Fruit fly (Drosophila melanogaster) whole organism, pupa: Measurements from ENCODE around the gene Tdrd3.

ENCODE experiments used
- CG10348 ChIP-seq: fragments of 200-800 bp; sonication (Bioruptor generic); IDR thresholded peaks from 2 replicates; pipeline ENCODE4 v1.3.6; 2022; ENCODE audit warnings: missing biosample characterization, missing genetic modification characterization
- CG12605 ChIP-seq: fragments of 200-800 bp; sonication (Bioruptor generic); IDR thresholded peaks from 2 replicates; pipeline ENCODE4 v1.3.6; 2022; ENCODE audit warnings: missing biosample characterization, missing genetic modification characterization
- CG13204 ChIP-seq: fragments of 200-800 bp; sonication (Bioruptor generic); optimal IDR thresholded peaks from 2 replicates; lab custom pipeline; 2018; ENCODE audit warnings: missing biosample characterization, mild to moderate bottlenecking, missing genetic modification characterization, moderate library complexity
- CG14655 ChIP-seq: fragments of 200-800 bp; sonication (Bioruptor generic); optimal IDR thresholded peaks from 3 replicates; lab custom pipeline; 2017; ENCODE audit warnings: mild to moderate bottlenecking, missing biosample characterization, missing genetic modification reagents, missing genetic modification characterization
- CG15710 ChIP-seq: fragments of 200-800 bp; sonication (Bioruptor generic); optimal IDR thresholded peaks from 2 replicates; lab custom pipeline; 2018; ENCODE audit warnings: missing biosample characterization, mild to moderate bottlenecking, missing genetic modification characterization, moderate library complexity
- CG17806 ChIP-seq: fragments of 200-800 bp; sonication (Bioruptor generic); optimal IDR thresholded peaks from 2 replicates; lab custom pipeline; 2018; ENCODE audit warnings: missing biosample characterization, mild to moderate bottlenecking, missing genetic modification characterization, moderate library complexity
- CG32121 ChIP-seq: fragments of 200-800 bp; sonication (Bioruptor generic); IDR thresholded peaks from 2 replicates; pipeline ENCODE4 v1.3.6; 2022; ENCODE audit warnings: missing biosample characterization, missing genetic modification characterization
- CG34367 ChIP-seq: fragments of 200-800 bp; sonication (Bioruptor generic); optimal IDR thresholded peaks from 2 replicates; lab custom pipeline; 2018; ENCODE audit warnings: missing biosample characterization, mild to moderate bottlenecking, missing genetic modification characterization
- CG4496 ChIP-seq: fragments of 200-800 bp; sonication (Bioruptor generic); IDR thresholded peaks from 3 replicates; pipeline ENCODE4 v1.3.6; 2022; ENCODE audit warnings: missing biosample characterization, missing genetic modification characterization
- CG8159 ChIP-seq: fragments of 200-800 bp; sonication (Bioruptor generic); optimal IDR thresholded peaks from 3 replicates; lab custom pipeline; 2018; ENCODE audit warnings: missing biosample characterization, mild to moderate bottlenecking, missing genetic modification characterization, moderate library complexity
- CG8301 ChIP-seq: fragments of 200-800 bp; sonication (Bioruptor generic); optimal IDR thresholded peaks from 2 replicates; lab custom pipeline; 2018; ENCODE audit warnings: missing biosample characterization, mild to moderate bottlenecking, missing genetic modification characterization
- CG9948 ChIP-seq: fragments of 200-800 bp; sonication (Bioruptor generic); optimal IDR thresholded peaks from 2 replicates; lab custom pipeline; 2018; ENCODE audit warnings: missing biosample characterization, mild to moderate bottlenecking, missing genetic modification characterization, moderate library complexity
- D1 ChIP-seq: fragments of 200-800 bp; sonication (Bioruptor generic); optimal IDR thresholded peaks from 2 replicates; lab custom pipeline; 2018; ENCODE audit warnings: missing biosample characterization, mild to moderate bottlenecking, missing genetic modification characterization, moderate library complexity
- EcR ChIP-seq: fragments of 200-800 bp; sonication (Bioruptor generic); optimal IDR thresholded peaks from 3 replicates; lab custom pipeline; 2019; ENCODE audit warnings: missing biosample characterization, missing genetic modification characterization, mild to moderate bottlenecking, moderate library complexity, missing genetic modification reagents
- Ets98B ChIP-seq: fragments of 200-800 bp; sonication (Bioruptor generic); IDR thresholded peaks from 2 replicates; pipeline ENCODE4 v1.3.6; 2022; ENCODE audit warnings: missing biosample characterization, missing genetic modification characterization
- Pif1A ChIP-seq: fragments of 200-800 bp; sonication (Bioruptor generic); optimal IDR thresholded peaks from 3 replicates; lab custom pipeline; 2016; ENCODE audit warnings: missing biosample characterization, missing genetic modification characterization
- Pif1B ChIP-seq: fragments of 200-800 bp; sonication (Bioruptor generic); optimal IDR thresholded peaks from 3 replicates; lab custom pipeline; 2016; ENCODE audit warnings: missing biosample characterization, missing genetic modification characterization
- Snoo ChIP-seq: fragments of 200-800 bp; sonication (Bioruptor generic); optimal IDR thresholded peaks from 3 replicates; lab custom pipeline; 2017; ENCODE audit warnings: missing biosample characterization, mild to moderate bottlenecking, missing genetic modification characterization, inconsistent platforms
- fd96Ca ChIP-seq: fragments of 200-800 bp; sonication (Bioruptor generic); IDR thresholded peaks from 3 replicates; pipeline ENCODE4 v1.3.6; 2022; ENCODE audit warnings: missing biosample characterization, missing genetic modification characterization
- gl ChIP-seq: fragments of 200-800 bp; sonication (Bioruptor generic); optimal IDR thresholded peaks from 2 replicates; lab custom pipeline; 2018; ENCODE audit warnings: missing biosample characterization, mild to moderate bottlenecking, missing genetic modification characterization
- rn ChIP-seq: fragments of 200-800 bp; sonication (Bioruptor generic); IDR thresholded peaks from 2 replicates; pipeline ENCODE4 v1.3.6; 2022; ENCODE audit warnings: missing biosample characterization, missing genetic modification characterization

Gene Tdrd3

DNA sequence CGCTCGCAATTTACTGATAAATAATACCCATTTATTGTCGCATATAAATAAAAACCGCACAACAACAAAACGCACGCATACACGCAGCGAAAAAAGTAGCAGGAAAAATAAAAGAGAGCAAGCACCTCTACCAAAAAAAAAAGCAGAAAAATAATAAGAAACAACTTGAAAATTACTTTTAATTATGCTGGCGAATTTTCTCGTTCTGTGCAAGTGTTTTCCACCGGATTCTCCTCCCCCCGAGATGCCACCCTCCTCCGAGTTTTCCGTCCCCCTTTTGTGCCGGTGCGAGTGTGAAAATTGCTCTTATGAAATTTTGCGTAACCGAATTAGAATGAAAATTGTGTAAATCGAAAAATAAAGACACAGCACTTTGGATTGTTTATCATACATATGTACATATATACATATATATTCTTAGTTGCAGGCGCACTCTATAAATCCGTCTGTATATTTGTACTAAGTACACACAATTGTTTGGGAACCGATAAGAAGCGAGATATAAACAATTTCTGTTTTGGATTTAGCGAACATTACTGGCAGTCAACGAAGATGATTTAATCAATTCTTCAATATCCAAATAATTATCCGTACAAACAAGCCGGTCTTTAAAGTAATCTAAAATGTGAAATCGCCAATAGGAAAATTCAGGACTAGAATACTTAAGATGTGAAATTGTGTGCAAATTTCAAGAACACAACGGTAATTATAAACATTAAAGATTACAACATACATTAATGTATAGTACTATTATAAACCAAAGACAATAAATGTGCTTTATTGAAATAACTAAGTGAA is 4.5 kb downstream of the Tdrd3 start:
- TF ChIP-seq rn (GFP tag; lab: Robert Waterston, UW) (peak; percentile 36; the same call in 1 of the 2 replicates), CG32121 (GFP tag; lab: Robert Waterston, UW) (peak; percentile 56), Ets98B (GFP tag; lab: Robert Waterston, UW) (peak; percentile 33; the same call in 1 of the 2 replicates), CG17806 (no peak), CG8159 (tag; lab: Kevin White, UChicago) (no peak), CG10348 (GFP tag; lab: Robert Waterston, UW) (no peak), fd96Ca (GFP tag; lab: Robert Waterston, UW) (peak; percentile 58; the same call in 1 of the 3 replicates), CG12605 (GFP tag; lab: Robert Waterston, UW) (peak; percentile 48; the same call in 1 of the 2 replicates), EcR (no peak), CG13204 (GFP tag; lab: Kevin White, UChicago) (no peak), CG4496 (GFP tag; lab: Robert Waterston, UW) (peak; percentile 63; the same call in 1 of the 3 replicates)

DNA sequence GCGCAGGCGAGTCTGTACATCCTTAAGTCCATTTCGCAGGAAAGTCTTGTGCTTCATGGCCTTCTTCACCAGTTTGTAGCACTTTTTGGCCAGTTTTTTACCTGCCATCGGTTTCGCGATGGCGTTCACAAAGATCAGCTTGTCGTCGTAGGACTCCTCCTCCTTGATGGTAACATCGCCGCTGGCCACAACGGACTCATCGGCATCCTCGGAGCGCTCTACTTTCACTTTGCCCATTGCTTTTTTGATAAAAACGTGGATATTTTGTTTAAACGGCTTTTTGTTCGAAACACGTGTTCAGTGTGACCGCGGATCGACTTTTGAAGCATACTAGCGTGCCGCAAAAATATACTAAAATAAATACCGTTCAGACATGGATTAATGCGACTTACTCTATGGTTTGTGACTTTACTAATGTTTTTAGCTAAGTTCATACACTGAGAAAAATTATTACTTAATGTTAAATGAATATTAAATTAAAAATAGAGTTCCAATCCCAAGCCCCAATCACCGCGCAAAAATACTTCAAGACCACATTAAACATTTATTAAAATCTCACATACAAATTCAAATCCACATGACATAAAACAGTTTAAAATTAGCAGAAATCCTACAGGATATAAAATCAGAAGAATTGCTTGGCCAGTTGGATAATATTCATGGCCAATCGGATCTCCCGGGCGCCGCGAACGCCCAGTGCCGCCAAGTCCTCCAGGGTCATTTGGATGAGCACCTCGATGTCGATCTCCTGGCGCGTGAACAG is 15.4 kb downstream of the Tdrd3 start, which contains the start of gene NHP2:
NHP2 (minus strand) TSS at position 315 of the 763 bp plus-strand sequence.
- peak; percentile 88 for TF ChIP-seq CG4496 (GFP tag; lab: Robert Waterston, UW)
- peak; percentile 82 for TF ChIP-seq Snoo (tag; lab: Kevin White, UChicago)
- no peak for TF ChIP-seq CG34367 (tag; lab: Kevin White, UChicago)
- peak; percentile 90 for TF ChIP-seq Ets98B (GFP tag; lab: Robert Waterston, UW)
- peak; percentile 89 for TF ChIP-seq CG12605 (GFP tag; lab: Robert Waterston, UW)
- TF ChIP-seq EcR, result no peak
- TF ChIP-seq CG14655 (GFP tag; lab: Kevin White, UChicago), result no peak
- TF ChIP-seq CG8159 (tag; lab: Kevin White, UChicago), result no peak
- TF ChIP-seq CG17806, result peak; percentile 85
- TF ChIP-seq gl, result peak; percentile 58
- TF ChIP-seq CG8301 (tag; lab: Kevin White, UChicago), result no peak
- TF ChIP-seq CG13204 (GFP tag; lab: Kevin White, UChicago), result no peak
- TF ChIP-seq CG15710 (tag; lab: Kevin White, UChicago), result peak; percentile 74
- peak; percentile 77 for TF ChIP-seq CG32121 (GFP tag; lab: Robert Waterston, UW)
- no peak for TF ChIP-seq fd96Ca (GFP tag; lab: Robert Waterston, UW)
- no peak for TF ChIP-seq CG10348 (GFP tag; lab: Robert Waterston, UW)
- peak; percentile 88 for TF ChIP-seq D1 (tag; lab: Kevin White, UChicago)
- TF ChIP-seq CG9948 (tag; lab: Kevin White, UChicago), result peak; percentile 72
- TF ChIP-seq rn (GFP tag; lab: Robert Waterston, UW), result peak; percentile 62
- no peak for TF ChIP-seq Pif1A (GFP tag; lab: Kevin White, UChicago)
- TF ChIP-seq Pif1B, result no peak
- TF ChIP-seq, all 21 proteins: peak for 11

DNA sequence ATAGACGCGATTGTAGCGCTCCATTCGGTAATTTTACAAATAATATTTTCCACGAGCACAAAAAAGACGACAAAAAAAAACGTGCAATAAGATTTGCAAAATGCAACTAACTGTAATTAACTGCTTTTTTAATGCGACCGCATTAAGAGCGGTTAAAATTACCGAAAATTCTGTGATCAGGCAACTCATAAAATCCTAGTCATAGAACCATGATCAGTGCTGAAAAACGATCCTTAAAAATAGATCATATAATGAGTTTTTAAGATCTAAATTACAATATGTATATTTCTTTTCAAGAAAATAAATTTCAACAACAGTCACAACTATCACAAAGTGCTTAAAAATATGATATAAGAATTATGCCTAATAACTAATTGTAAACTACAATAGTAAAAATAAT is 16.6 kb downstream of the Tdrd3 start, which contains the start of gene gnu:
gnu (minus strand) TSS at position 125 of the 400 bp plus-strand sequence.
- no peak for TF ChIP-seq gl
- no peak for TF ChIP-seq Ets98B (GFP tag; lab: Robert Waterston, UW)
- no peak for TF ChIP-seq Snoo (tag; lab: Kevin White, UChicago)
- no peak for TF ChIP-seq CG8301 (tag; lab: Kevin White, UChicago)
- TF ChIP-seq CG15710 (tag; lab: Kevin White, UChicago), result no peak
- TF ChIP-seq CG9948 (tag; lab: Kevin White, UChicago), result no peak
- TF ChIP-seq CG14655 (GFP tag; lab: Kevin White, UChicago), result no peak
- TF ChIP-seq CG13204 (GFP tag; lab: Kevin White, UChicago), result no peak
- no peak for TF ChIP-seq rn (GFP tag; lab: Robert Waterston, UW)
- no peak for TF ChIP-seq CG17806
- TF ChIP-seq fd96Ca (GFP tag; lab: Robert Waterston, UW), result no peak
- TF ChIP-seq CG10348 (GFP tag; lab: Robert Waterston, UW), result no peak
- no peak for TF ChIP-seq CG4496 (GFP tag; lab: Robert Waterston, UW)
- no peak for TF ChIP-seq CG12605 (GFP tag; lab: Robert Waterston, UW)
- TF ChIP-seq CG8159 (tag; lab: Kevin White, UChicago), result no peak
- TF ChIP-seq, all 21 proteins: peak for 0

DNA sequence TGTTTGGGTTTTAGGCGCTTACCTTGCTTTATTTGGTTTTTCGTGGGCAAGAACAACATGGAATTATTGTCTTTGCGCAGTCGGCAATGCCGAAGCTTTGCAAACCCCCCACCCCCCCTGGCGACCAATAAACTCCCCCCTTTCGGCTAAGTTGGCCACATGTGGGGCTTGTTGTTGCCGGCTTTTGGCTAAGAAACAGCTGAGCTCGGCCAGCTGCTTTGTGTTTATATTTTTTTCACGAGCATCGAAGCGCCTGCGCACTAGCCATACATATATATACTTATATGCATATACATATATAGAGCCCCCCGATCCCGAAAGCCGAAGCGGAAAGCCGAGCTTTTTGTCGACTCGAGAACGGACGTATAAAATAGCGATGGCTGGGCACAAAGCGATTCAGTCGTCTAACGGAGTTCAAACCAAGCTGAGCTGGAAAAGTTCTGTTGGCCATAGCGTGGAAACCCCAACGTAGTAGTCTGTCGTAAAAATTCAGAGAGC is 18.2 kb downstream of the Tdrd3 start, which contains the start of gene CG17839:
CG17839 (plus strand) TSS at position 413 of the 498 bp plus-strand sequence.
- TF ChIP-seq rn (GFP tag; lab: Robert Waterston, UW) (no peak), CG12605 (GFP tag; lab: Robert Waterston, UW) (peak; percentile 51; the same call in 1 of the 2 replicates), Pif1B (no peak), CG14655 (GFP tag; lab: Kevin White, UChicago) (no peak), CG9948 (tag; lab: Kevin White, UChicago) (no peak), CG32121 (GFP tag; lab: Robert Waterston, UW) (0 out of 2 replicates have a peak, but pooled peaks have one; percentile 8), Ets98B (GFP tag; lab: Robert Waterston, UW) (peak; percentile 26; the same call in 1 of the 2 replicates)
